Comparison of ENCODE assay signal across 1 fruit fly cellular context in the genomic region with DNA sequence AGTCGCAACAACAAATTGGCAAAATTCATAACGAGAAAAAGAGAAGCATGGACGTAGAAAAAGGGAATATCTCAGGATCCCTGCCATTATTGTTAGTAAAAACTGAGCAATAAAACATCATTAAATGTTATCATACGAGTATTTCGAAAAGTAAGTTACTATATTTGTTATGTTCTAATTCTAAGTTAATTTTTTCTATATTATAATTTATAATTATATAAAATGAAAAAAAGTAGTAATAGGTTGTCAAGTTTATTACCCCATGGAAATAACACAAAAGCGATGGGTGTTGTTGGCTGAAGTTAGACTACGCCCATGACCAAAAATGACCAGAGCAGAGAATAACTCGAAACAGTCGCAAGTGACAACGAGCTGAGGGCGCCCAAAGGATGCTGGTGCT.
A peak's percentile ranks its signal among the peaks of the same experiment; 100 is the strongest.
TF ChIP-seq lines count a peak whose summit lies in the region.

No protein-coding gene starts in this region.

TF ChIP-seq in whole organism, prepupa, 60 proteins besides CTCF, POLR2A, EP300 and RAD21 (continued from another document):
- TF ChIP-seq Gug (GFP tag; IDR thresholded peaks at IDR 0.05; lab: Robert Waterston, UW) (peak; percentile 29; the same call in 1 of the 2 replicates), CG3032 (tag; optimal IDR thresholded peaks at IDR 0.05; lab: Kevin White, UChicago) (peak; percentile 90), spab (GFP tag; optimal IDR thresholded peaks at IDR 0.05; lab: Kevin White, UChicago) (no peak), CG3919 (GFP tag; optimal IDR thresholded peaks at IDR 0.05; lab: Kevin White, UChicago) (peak; percentile 22), acj6 (GFP tag; optimal IDR thresholded peaks at IDR 0.05; lab: Kevin White, UChicago) (peak; percentile 77), fd59A (GFP tag; optimal IDR thresholded peaks at IDR 0.05; lab: Kevin White, UChicago) (peak; percentile 60), Met (GFP tag; optimal IDR thresholded peaks at IDR 0.05; lab: Kevin White, UChicago) (no peak), CG9139 (GFP tag; optimal IDR thresholded peaks at IDR 0.05; lab: Kevin White, UChicago) (no peak), Ets96B (tag; optimal IDR thresholded peaks at IDR 0.05; lab: Kevin White, UChicago) (peak; percentile 76), Ets21C (GFP tag; optimal IDR thresholded peaks at IDR 0.05; lab: Kevin White, UChicago) (peak; percentile 25), CG8632 (GFP tag; optimal IDR thresholded peaks at IDR 0.05; lab: Kevin White, UChicago) (peak; percentile 87), CG6163 (GFP tag; IDR thresholded peaks at IDR 0.05; lab: Robert Waterston, UW) (peak; percentile 44; the same call in 1 of the 3 replicates), svp (GFP tag; lab: Kevin White, UChicago) (peak; percentile 56), CG11294 (GFP tag; IDR thresholded peaks at IDR 0.05; lab: Robert Waterston, UW) (no peak; the same call in 1 of the 2 replicates), pdm3 (GFP tag; optimal IDR thresholded peaks at IDR 0.05; lab: Kevin White, UChicago) (peak; percentile 41), lz (GFP tag; optimal IDR thresholded peaks at IDR 0.05; lab: Kevin White, UChicago) (peak; percentile 50), achi (GFP tag; optimal IDR thresholded peaks at IDR 0.05; lab: Kevin White, UChicago) (peak; percentile 81), eg (GFP tag; IDR thresholded peaks at IDR 0.05; lab: Robert Waterston, UW) (peak; percentile 17; the same call in 1 of the 3 replicates), Sox102F (GFP tag; optimal IDR thresholded peaks at IDR 0.05; lab: Kevin White, UChicago) (peak; percentile 54), OdsH (GFP tag; optimal IDR thresholded peaks at IDR 0.05; lab: Kevin White, UChicago) (peak; percentile 72), Hr4 (GFP tag; optimal IDR thresholded peaks at IDR 0.05; lab: Kevin White, UChicago) (peak; percentile 2)
